Worm (Caenorhabditis elegans) whole organism, mixed stage, embryonic: Measurements from ENCODE around the gene hcp-2.

Experiments used
- bed-3 ChIP-seq: fragments of 200-800 bp; sonication (Bioruptor generic); optimal IDR thresholded peaks from 3 replicates; lab custom pipeline; 2018; ENCODE audit warnings: mild to moderate bottlenecking, missing genetic modification characterization, moderate library complexity, missing compliant biosample characterization
- blmp-1 ChIP-seq: fragments of 150-350 bp; optimal IDR thresholded peaks from 2 replicates; lab custom pipeline; 2014; ENCODE audit warnings: missing biosample characterization, missing genetic modification characterization
- ceh-39 ChIP-seq: fragments of 150-350 bp; optimal IDR thresholded peaks from 2 replicates; lab custom pipeline; 2014; ENCODE audit warnings: missing biosample characterization, missing genetic modification characterization
- ceh-43 ChIP-seq: fragments of 200-800 bp; sonication (Bioruptor generic); optimal IDR thresholded peaks from 2 replicates; lab custom pipeline; 2018; ENCODE audit warnings: mild to moderate bottlenecking, missing genetic modification characterization, moderate library complexity, missing compliant biosample characterization
- ceh-83 ChIP-seq: fragments of 200-800 bp; sonication (Bioruptor generic); optimal IDR thresholded peaks from 2 replicates; lab custom pipeline; 2018; ENCODE audit warnings: mild to moderate bottlenecking, missing genetic modification characterization, missing compliant biosample characterization
- ces-1 ChIP-seq: fragments of 150-350 bp; optimal IDR thresholded peaks from 2 replicates; lab custom pipeline; 2014; ENCODE audit warnings: missing biosample characterization, missing genetic modification reagents, missing genetic modification characterization
- cnd-1 ChIP-seq: fragments of 200-800 bp; sonication (Bioruptor generic); optimal IDR thresholded peaks from 2 replicates; lab custom pipeline; 2018; ENCODE audit warnings: mild to moderate bottlenecking, missing genetic modification characterization, missing compliant biosample characterization
- drap-1 ChIP-seq: fragments of 200-800 bp; sonication (Bioruptor generic); optimal IDR thresholded peaks from 3 replicates; lab custom pipeline; 2018; ENCODE audit warnings: mild to moderate bottlenecking, missing genetic modification characterization, missing compliant biosample characterization
- elt-3 ChIP-seq: fragments of 150-350 bp; optimal IDR thresholded peaks from 2 replicates; lab custom pipeline; 2014; ENCODE audit warnings: missing biosample characterization, missing genetic modification characterization
- flh-1 ChIP-seq: fragments of 200-800 bp; sonication (Bioruptor generic); optimal IDR thresholded peaks from 2 replicates; lab custom pipeline; 2018; ENCODE audit warnings: mild to moderate bottlenecking, missing genetic modification characterization, moderate library complexity, missing compliant biosample characterization
- hlh-1 ChIP-seq: fragments of 150-350 bp; optimal IDR thresholded peaks from 2 replicates; lab custom pipeline; 2014; ENCODE audit warnings: missing biosample characterization, missing genetic modification reagents, missing genetic modification characterization
- lin-13 ChIP-seq: fragments of 150-350 bp; optimal IDR thresholded peaks from 2 replicates; lab custom pipeline; 2014; ENCODE audit warnings: missing biosample characterization, missing genetic modification characterization
- lin-32 ChIP-seq: fragments of 200-800 bp; sonication (Bioruptor generic); optimal IDR thresholded peaks from 2 replicates; lab custom pipeline; 2018; ENCODE audit warnings: mild to moderate bottlenecking, missing genetic modification characterization, missing compliant biosample characterization
- lsy-2 ChIP-seq: fragments of 150-350 bp; optimal IDR thresholded peaks from 2 replicates; lab custom pipeline; 2014; ENCODE audit warnings: missing biosample characterization, missing genetic modification characterization
- mab-5 ChIP-seq: fragments of 150-350 bp; optimal IDR thresholded peaks from 2 replicates; lab custom pipeline; 2014; ENCODE audit warnings: missing biosample characterization, missing genetic modification characterization
- mep-1 ChIP-seq: fragments of 150-350 bp; optimal IDR thresholded peaks from 2 replicates; lab custom pipeline; 2017; ENCODE audit warnings: missing biosample characterization, missing genetic modification reagents, missing genetic modification characterization, inconsistent platforms
- mls-2 ChIP-seq: sonication (generic microtip); optimal IDR thresholded peaks from 2 replicates; lab custom pipeline; 2016; ENCODE audit warnings: mild to moderate bottlenecking, missing genetic modification characterization, moderate library complexity, missing compliant biosample characterization
- nhr-12 ChIP-seq: fragments of 150-350 bp; optimal IDR thresholded peaks from 2 replicates; lab custom pipeline; 2014; ENCODE audit warnings: missing biosample characterization, missing genetic modification characterization
- nhr-28 ChIP-seq: fragments of 150-350 bp; optimal IDR thresholded peaks from 2 replicates; lab custom pipeline; 2014; ENCODE audit warnings: missing biosample characterization, missing genetic modification characterization
- nhr-76 ChIP-seq: sonication (generic microtip); optimal IDR thresholded peaks from 2 replicates; lab custom pipeline; 2017; ENCODE audit warnings: missing biosample characterization, missing genetic modification characterization
- pha-4 ChIP-seq: fragments of 150-350 bp; optimal IDR thresholded peaks from 2 replicates; lab custom pipeline; 2018; ENCODE audit warnings: missing biosample characterization, missing genetic modification reagents, missing genetic modification characterization
- sem-2 ChIP-seq: fragments of 200-800 bp; sonication (Bioruptor generic); optimal IDR thresholded peaks from 2 replicates; lab custom pipeline; 2018; ENCODE audit warnings: mild to moderate bottlenecking, missing genetic modification characterization, missing compliant biosample characterization
- sptf-1 ChIP-seq: sonication (generic microtip); optimal IDR thresholded peaks from 2 replicates; lab custom pipeline; 2017; ENCODE audit warnings: mild to moderate bottlenecking, missing genetic modification characterization, moderate library complexity, missing compliant biosample characterization
- tbx-8 ChIP-seq: fragments of 200-800 bp; sonication (Bioruptor generic); optimal IDR thresholded peaks from 2 replicates; lab custom pipeline; 2018; ENCODE audit warnings: mild to moderate bottlenecking, missing genetic modification characterization, moderate library complexity, missing compliant biosample characterization
- unc-120 ChIP-seq: sonication (generic microtip); optimal IDR thresholded peaks from 2 replicates; lab custom pipeline; 2017; ENCODE audit warnings: missing genetic modification characterization, missing compliant biosample characterization; ENCODE audit not compliant: poor library complexity, severe bottlenecking
- unc-62 ChIP-seq: fragments of 150-350 bp; optimal IDR thresholded peaks from 2 replicates; lab custom pipeline; 2014; ENCODE audit warnings: missing biosample characterization, missing genetic modification reagents, missing genetic modification characterization

Gene hcp-2

ce11 chrV:9696715-9697114 is 51.1 kb downstream of the hcp-2 start, which contains the start of gene her-1:
Gene her-1 (plus strand): TSS chrV:9697015.
- TF ChIP-seq flh-1 (GFP tag; lab: Kevin White, UChicago) (no peak), lin-32 (GFP tag; lab: Kevin White, UChicago) (no peak), elt-3 (tag; lab: Kevin White, UChicago) (no peak), ceh-39 (tag; lab: Kevin White, UChicago) (no peak), mab-5 (no peak), pha-4 (no peak), unc-120 (tag; lab: Kevin White, UChicago) (no peak), nhr-12 (tag; lab: Kevin White, UChicago) (no peak), ces-1 (GFP tag; lab: Kevin White, UChicago) (no peak), bed-3 (GFP tag; lab: Kevin White, UChicago) (no peak), ceh-43 (GFP tag; lab: Kevin White, UChicago) (no peak), hlh-1 (no peak), mls-2 (tag; lab: Kevin White, UChicago) (no peak), blmp-1 (tag; lab: Kevin White, UChicago) (no peak)

ce11 chrV:9699216-9699615 is 53.6 kb downstream of the hcp-2 start:
- no peak for TF ChIP-seq nhr-76 (tag; lab: Kevin White, UChicago)
- no peak for TF ChIP-seq unc-120 (tag; lab: Kevin White, UChicago)
- no peak for TF ChIP-seq cnd-1
- no peak for TF ChIP-seq ces-1 (GFP tag; lab: Kevin White, UChicago)
- no peak for TF ChIP-seq hlh-1
- no peak for TF ChIP-seq mep-1 (tag; lab: Kevin White, UChicago)
- no peak for TF ChIP-seq ceh-83 (GFP tag; lab: Kevin White, UChicago)
- TF ChIP-seq lin-13: no peak
- TF ChIP-seq lsy-2 (tag; lab: Kevin White, UChicago): no peak
- TF ChIP-seq flh-1 (GFP tag; lab: Kevin White, UChicago): no peak
- TF ChIP-seq mls-2 (tag; lab: Kevin White, UChicago): no peak
- TF ChIP-seq drap-1 (GFP tag; lab: Kevin White, UChicago): no peak
- TF ChIP-seq sem-2 (GFP tag; lab: Kevin White, UChicago): no peak
- no peak for TF ChIP-seq sptf-1 (tag; lab: Kevin White, UChicago)
- TF ChIP-seq unc-62 (GFP tag; lab: Kevin White, UChicago): no peak
- no peak for TF ChIP-seq tbx-8 (GFP tag; lab: Kevin White, UChicago)
- TF ChIP-seq pha-4: no peak
- TF ChIP-seq nhr-28 (tag; lab: Kevin White, UChicago): no peak
